Worm (Caenorhabditis elegans) whole organism, L2 larva: ENCODE measurements around the gene W01B6.4.

Source experiments
- C34F6.9 ChIP-seq: fragments of 150-350 bp; optimal IDR thresholded peaks from 2 replicates; lab custom pipeline; 2014; ENCODE audit warnings: missing biosample characterization, missing genetic modification characterization
- ZK546.5 ChIP-seq: sonication (generic microtip); optimal IDR thresholded peaks from 2 replicates; lab custom pipeline; 2017; ENCODE audit warnings: missing biosample characterization, missing genetic modification characterization
- elt-3 ChIP-seq: sonication (generic microtip); optimal IDR thresholded peaks from 2 replicates; lab custom pipeline; 2017; ENCODE audit warnings: missing biosample characterization, missing genetic modification characterization
- lin-13 ChIP-seq: fragments of 150-350 bp; optimal IDR thresholded peaks from 2 replicates; lab custom pipeline; 2014; ENCODE audit warnings: missing biosample characterization, missing genetic modification reagents, missing genetic modification characterization
- lin-39 ChIP-seq: fragments of 150-350 bp; optimal IDR thresholded peaks from 2 replicates; lab custom pipeline; 2014; ENCODE audit warnings: missing biosample characterization, missing genetic modification reagents, missing genetic modification characterization
- mab-5 ChIP-seq: fragments of 150-350 bp; optimal IDR thresholded peaks from 2 replicates; lab custom pipeline; 2014; ENCODE audit warnings: missing biosample characterization, missing genetic modification characterization
- nhr-129 ChIP-seq: fragments of 150-350 bp; optimal IDR thresholded peaks from 2 replicates; lab custom pipeline; 2014; ENCODE audit warnings: missing biosample characterization, missing genetic modification characterization
- unc-62 ChIP-seq: fragments of 150-350 bp; optimal IDR thresholded peaks from 2 replicates; lab custom pipeline; 2014; ENCODE audit warnings: missing biosample characterization, missing genetic modification reagents, missing genetic modification characterization

ce11 chrIV:10084323-10084959 is 9.2 kb downstream of the W01B6.4 start, which contains the start of gene W01B6.8:
- TF ChIP-seq lin-13: no peak
- no peak for TF ChIP-seq lin-39 (tag; lab: Kevin White, UChicago)
- no peak for TF ChIP-seq nhr-129
- no peak for TF ChIP-seq unc-62 (GFP tag; lab: Kevin White, UChicago)
- TF ChIP-seq mab-5 (tag; lab: Kevin White, UChicago): no peak
- no peak for TF ChIP-seq ZK546.5 (tag; lab: Kevin White, UChicago)
- TF ChIP-seq C34F6.9: no peak
- TF ChIP-seq elt-3: no peak
